Fruit fly (Drosophila melanogaster): ENCODE measurements around the gene CG11983.
A peak's percentile ranks its signal among the peaks of the same experiment; 100 is the strongest.

CG11983 gene

DNA sequence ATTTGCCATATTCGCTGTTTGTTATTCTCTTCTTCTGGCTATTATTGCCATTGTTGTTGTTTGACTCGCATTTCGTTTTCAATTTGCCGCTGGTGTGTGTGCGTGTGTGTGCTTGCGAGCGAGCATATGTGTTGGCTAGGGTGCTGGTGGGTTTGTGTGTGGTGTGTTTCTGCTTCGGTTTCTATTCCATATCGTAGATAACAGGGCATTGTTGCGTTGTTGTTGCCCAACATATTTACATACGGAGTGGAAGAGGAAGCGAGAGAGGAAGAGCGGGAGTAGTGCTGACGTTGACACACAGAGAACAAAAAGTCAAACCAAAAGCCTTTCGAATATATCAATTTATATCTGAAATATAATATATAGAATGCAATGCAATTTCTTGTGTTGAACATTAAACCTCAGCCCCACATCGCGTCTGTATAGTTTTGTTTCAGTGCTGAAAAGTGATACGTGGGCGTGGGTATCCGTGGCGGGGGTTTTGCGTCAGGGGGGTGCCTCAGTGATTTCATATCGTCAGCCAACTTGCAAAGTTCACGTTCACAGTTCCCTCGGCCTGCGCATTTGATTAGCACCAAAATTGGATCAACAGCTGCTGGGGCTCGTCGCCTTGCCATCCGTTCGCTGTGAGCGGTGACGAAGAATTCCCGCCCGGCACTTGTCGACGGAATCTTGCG is 46.5 kb downstream of the CG11983 start (continued):
- TF ChIP-seq az2 (GFP tag; optimal IDR thresholded peaks at IDR 0.05) (peak; percentile 54), CG11093 (GFP tag; IDR thresholded peaks at IDR 0.05) (peak; percentile 70), Neu2 (GFP tag; optimal IDR thresholded peaks at IDR 0.05; ENCODE audit: borderline replicate concordance) (no peak), CG43689 (GFP tag; IDR thresholded peaks at IDR 0.05) (no peak), fru (optimal IDR thresholded peaks at IDR 0.05) (no peak), grn (GFP tag; optimal IDR thresholded peaks at IDR 0.05) (no peak), CG9437 (GFP tag; optimal IDR thresholded peaks at IDR 0.05) (no peak)

DNA sequence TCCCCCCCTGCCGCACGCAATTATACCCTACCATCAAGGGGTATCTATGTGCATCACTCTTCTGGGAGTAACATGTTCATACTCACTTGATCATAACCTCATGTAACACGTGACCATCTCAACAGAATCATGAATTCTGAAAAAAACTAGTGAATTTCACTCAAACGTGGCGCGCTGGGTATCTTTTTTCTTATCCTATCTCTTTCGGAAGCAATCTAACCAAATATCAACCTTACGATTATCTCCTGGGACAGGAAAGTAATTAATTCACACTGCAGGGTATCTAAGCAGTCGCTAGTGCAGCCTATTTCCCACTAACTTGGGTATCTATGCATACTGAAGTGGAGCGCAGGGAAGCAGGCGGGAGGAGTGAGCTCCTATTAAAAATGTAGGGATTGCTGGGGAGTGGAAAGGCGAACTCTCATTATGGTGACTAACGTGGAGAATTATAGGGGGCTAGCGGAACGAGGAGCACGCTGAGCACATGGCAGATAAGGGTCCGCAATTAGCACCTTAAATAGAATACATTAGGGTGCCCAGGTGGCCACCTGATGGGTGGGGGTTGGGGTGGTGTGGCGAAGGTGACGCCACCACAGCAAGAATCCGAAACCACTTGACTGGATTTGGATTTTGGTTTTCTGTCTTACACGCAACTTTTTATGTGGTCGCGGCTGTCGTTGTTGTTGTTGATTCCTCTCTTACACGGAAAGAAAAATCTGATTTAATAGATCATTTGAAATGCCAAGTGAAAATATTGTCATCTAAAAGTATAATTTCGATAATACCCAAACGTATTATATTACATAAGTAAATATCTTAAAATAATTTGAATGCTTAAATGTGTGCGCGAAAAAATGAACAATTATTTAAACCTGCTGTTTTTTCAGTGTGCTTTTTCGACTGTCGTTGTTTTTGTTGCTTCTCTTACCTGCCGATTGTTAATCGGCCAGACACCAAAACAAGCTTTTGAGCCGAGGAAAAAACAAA is 47.3 kb downstream of the CG11983 start:
- peak; percentile 95 for TF ChIP-seq HmgZ (tag; optimal IDR thresholded peaks at IDR 0.05)
- no peak for TF ChIP-seq CG34422 (GFP tag; IDR thresholded peaks at IDR 0.05)
- peak; percentile 66 for TF ChIP-seq vfl (GFP tag; optimal IDR thresholded peaks at IDR 0.05)
- TF ChIP-seq CG2875 (GFP tag; optimal IDR thresholded peaks at IDR 0.05): peak; percentile 79
- TF ChIP-seq CG11456 (GFP tag; IDR thresholded peaks at IDR 0.05): no peak
- TF ChIP-seq Dll (GFP tag; IDR thresholded peaks at IDR 0.05; ENCODE audit: partially characterized antibody): no peak
- peak; percentile 92 for TF ChIP-seq CG12659 (GFP tag; optimal IDR thresholded peaks at IDR 0.05)
- TF ChIP-seq MESR4 (GFP tag; optimal IDR thresholded peaks at IDR 0.05): peak; percentile 3
- TF ChIP-seq CG4730 (GFP tag; IDR thresholded peaks at IDR 0.05): no peak
- TF ChIP-seq CG14667 (GFP tag; IDR thresholded peaks at IDR 0.05): no peak
- peak; percentile 19 for TF ChIP-seq en (GFP tag; optimal IDR thresholded peaks at IDR 0.05)
- TF ChIP-seq cad (GFP tag; optimal IDR thresholded peaks at IDR 0.05): no peak
- TF ChIP-seq B-H2 (GFP tag; optimal IDR thresholded peaks at IDR 0.05): peak; percentile 78
- TF ChIP-seq Spps (tag; optimal IDR thresholded peaks at IDR 0.05): peak; percentile 91
- TF ChIP-seq NfI (GFP tag; optimal IDR thresholded peaks at IDR 0.05): peak; percentile 90
- TF ChIP-seq CG12769 (tag; optimal IDR thresholded peaks at IDR 0.05): peak; percentile 91
- TF ChIP-seq vnd (GFP tag; IDR thresholded peaks at IDR 0.05; ENCODE audit: partially characterized antibody): no peak
- no peak for TF ChIP-seq CG2129 (GFP tag; IDR thresholded peaks at IDR 0.05; ENCODE audit: partially characterized antibody)
- no peak for TF ChIP-seq inv (GFP tag; IDR thresholded peaks at IDR 0.05; ENCODE audit: partially characterized antibody)
- peak; percentile 83 for TF ChIP-seq CG12942 (GFP tag; optimal IDR thresholded peaks at IDR 0.05)
- TF ChIP-seq CG7786 (GFP tag; optimal IDR thresholded peaks at IDR 0.05): peak; percentile 80
- peak; percentile 21 for TF ChIP-seq Sry-δ (GFP tag; optimal IDR thresholded peaks at IDR 0.05)
- no peak for TF ChIP-seq ato (GFP tag; IDR thresholded peaks at IDR 0.05; ENCODE audit: partially characterized antibody)
- no peak for TF ChIP-seq tna (GFP tag; IDR thresholded peaks at IDR 0.05; ENCODE audit: partially characterized antibody)
- peak; percentile 73 for TF ChIP-seq zfh2 (GFP tag; optimal IDR thresholded peaks at IDR 0.05)
- no peak for TF ChIP-seq Nf-YA (GFP tag; IDR thresholded peaks at IDR 0.05)
- TF ChIP-seq NK7.1 (GFP tag; optimal IDR thresholded peaks at IDR 0.05): peak; percentile 37
- no peak for TF ChIP-seq CG16813 (GFP tag; IDR thresholded peaks at IDR 0.05; ENCODE audit: partially characterized antibody)
- TF ChIP-seq hth (optimal IDR thresholded peaks at IDR 0.05): no peak
- no peak for TF ChIP-seq CG8765 (GFP tag; IDR thresholded peaks at IDR 0.05)
- no peak for TF ChIP-seq ham (GFP tag; IDR thresholded peaks at IDR 0.05)
- TF ChIP-seq eve (GFP tag; optimal IDR thresholded peaks at IDR 0.05): no peak
- no peak for TF ChIP-seq CG7963 (GFP tag; IDR thresholded peaks at IDR 0.05; ENCODE audit: partially characterized antibody)
- no peak for TF ChIP-seq H2.0 (GFP tag; IDR thresholded peaks at IDR 0.05)
- no peak for TF ChIP-seq ken (GFP tag; IDR thresholded peaks at IDR 0.05)
- no peak for TF ChIP-seq HLH4C (GFP tag; IDR thresholded peaks at IDR 0.05; ENCODE audit: partially characterized antibody)
- TF ChIP-seq CG15601 (tag; optimal IDR thresholded peaks at IDR 0.05): peak; percentile 93
- no peak for TF ChIP-seq sisA (GFP tag; IDR thresholded peaks at IDR 0.05)
- peak; percentile 63 for TF ChIP-seq eyg (GFP tag; optimal IDR thresholded peaks at IDR 0.05)
- peak; percentile 96 for TF ChIP-seq CG3281 (GFP tag; optimal IDR thresholded peaks at IDR 0.05)

All from whole organism, embryonic.